Worm (Caenorhabditis elegans) whole organism, young adult: Measurements from ENCODE around the gene hipr-1.

ENCODE experiments used
- B0261.1 ChIP-seq: sonication (generic microtip); optimal IDR thresholded peaks from 2 replicates; lab custom pipeline; 2016; ENCODE audit warnings: mild to moderate bottlenecking, missing genetic modification characterization, moderate library complexity, missing compliant biosample characterization
- B0336.3 ChIP-seq: fragments of 200-800 bp; sonication (Bioruptor generic); IDR thresholded peaks from 2 replicates; pipeline ENCODE4 v1.3.6; 2022; ENCODE audit warnings: missing genetic modification characterization, missing compliant biosample characterization
- F23B12.7 ChIP-seq: sonication (generic microtip); optimal IDR thresholded peaks from 2 replicates; lab custom pipeline; 2017; ENCODE audit warnings: missing genetic modification characterization, mild to moderate bottlenecking, missing compliant biosample characterization, antibody characterized with exemption, moderate library complexity; ENCODE audit not compliant: insufficient read depth
- F39B2.1 ChIP-seq: fragments of 200-800 bp; sonication (Bioruptor generic); IDR thresholded peaks from 2 replicates; pipeline ENCODE4 v1.3.6; 2022; ENCODE audit warnings: missing genetic modification reagents, missing genetic modification characterization, missing compliant biosample characterization
- F49E8.2 ChIP-seq: sonication (generic microtip); optimal IDR thresholded peaks from 3 replicates; lab custom pipeline; 2017; ENCODE audit warnings: missing genetic modification characterization, mild to moderate bottlenecking, missing compliant biosample characterization, antibody characterized with exemption, moderate library complexity; ENCODE audit not compliant: insufficient read depth
- F55B11.4 ChIP-seq: sonication (generic microtip); optimal IDR thresholded peaks from 2 replicates; lab custom pipeline; 2016; ENCODE audit warnings: missing compliant biosample characterization, missing genetic modification characterization, borderline replicate concordance; ENCODE audit not compliant: insufficient read depth
- K12H6.12 ChIP-seq: fragments of 200-800 bp; sonication (Bioruptor generic); optimal IDR thresholded peaks from 2 replicates; lab custom pipeline; 2018; ENCODE audit warnings: mild to moderate bottlenecking, missing genetic modification characterization, missing compliant biosample characterization
- Y79H2A.3 ChIP-seq: fragments of 200-800 bp; sonication (Bioruptor generic); conservative IDR thresholded peaks from 2 replicates; pipeline ENCODE4 v1.3.6; 2022; ENCODE audit warnings: missing genetic modification reagents, missing genetic modification characterization, missing compliant biosample characterization
- aptf-2 ChIP-seq: fragments of 200-800 bp; sonication (Bioruptor generic); conservative IDR thresholded peaks from 2 replicates; pipeline ENCODE4 v1.3.6; 2022; ENCODE audit warnings: missing genetic modification reagents, missing genetic modification characterization, missing compliant biosample characterization
- attf-5 ChIP-seq: fragments of 200-800 bp; sonication (Bioruptor generic); optimal IDR thresholded peaks from 2 replicates; lab custom pipeline; 2018; ENCODE audit warnings: mild to moderate bottlenecking, missing genetic modification characterization, missing compliant biosample characterization
- attf-6 ChIP-seq: fragments of 200-800 bp; sonication (Bioruptor generic); IDR thresholded peaks from 2 replicates; pipeline ENCODE4 v1.3.6; 2022; ENCODE audit warnings: missing genetic modification reagents, missing genetic modification characterization, missing compliant biosample characterization
- cebp-2 ChIP-seq: fragments of 200-800 bp; sonication (Bioruptor generic); IDR thresholded peaks from 2 replicates; pipeline ENCODE4 v1.3.6; 2022; ENCODE audit warnings: missing genetic modification characterization, missing compliant biosample characterization
- ceh-100 ChIP-seq: fragments of 200-800 bp; sonication (Bioruptor generic); IDR thresholded peaks from 2 replicates; pipeline ENCODE4 v1.3.6; 2022; ENCODE audit warnings: missing genetic modification reagents, missing genetic modification characterization, missing compliant biosample characterization
- ceh-40 ChIP-seq: fragments of 200-800 bp; sonication (Bioruptor generic); IDR thresholded peaks from 2 replicates; pipeline ENCODE4 v1.3.6; 2022; ENCODE audit warnings: missing genetic modification characterization, missing compliant biosample characterization
- ceh-58 ChIP-seq: fragments of 200-800 bp; sonication (Bioruptor generic); IDR thresholded peaks from 2 replicates; pipeline ENCODE4 v1.3.6; 2022; ENCODE audit warnings: missing genetic modification characterization, missing compliant biosample characterization
- ceh-79 ChIP-seq: sonication (generic microtip); optimal IDR thresholded peaks from 2 replicates; lab custom pipeline; 2017; ENCODE audit warnings: mild to moderate bottlenecking, missing genetic modification characterization, missing compliant biosample characterization
- die-1 ChIP-seq: sonication (generic microtip); optimal IDR thresholded peaks from 2 replicates; lab custom pipeline; 2016; ENCODE audit warnings: missing genotype, mild to moderate bottlenecking, missing genetic modification characterization, missing compliant biosample characterization
- dpff-1 ChIP-seq: sonication (generic microtip); optimal IDR thresholded peaks from 2 replicates; lab custom pipeline; 2017; ENCODE audit warnings: mild to moderate bottlenecking, missing genetic modification characterization, missing compliant biosample characterization
- egrh-3 ChIP-seq: fragments of 200-800 bp; sonication (Bioruptor generic); IDR thresholded peaks from 2 replicates; pipeline ENCODE4 v1.3.6; 2022; ENCODE audit warnings: missing genetic modification reagents, missing genetic modification characterization, missing compliant biosample characterization
- fkh-3 ChIP-seq: sonication (generic microtip); optimal IDR thresholded peaks from 2 replicates; lab custom pipeline; 2016; ENCODE audit warnings: mild to moderate bottlenecking, missing genetic modification characterization, missing compliant biosample characterization
- him-1 ChIP-seq: sonication (generic microtip); optimal IDR thresholded peaks from 2 replicates; lab custom pipeline; 2016; ENCODE audit warnings: missing genotype, missing genetic modification reagents, missing genetic modification characterization, missing compliant biosample characterization
- hrde-1 ChIP-seq: sonication (generic microtip); optimal IDR thresholded peaks from 2 replicates; lab custom pipeline; 2016; ENCODE audit warnings: missing genetic modification characterization, mild to moderate bottlenecking, missing compliant biosample characterization, moderate library complexity, missing genotype, missing genetic modification reagents, borderline replicate concordance
- hsf-1 ChIP-seq: fragments of 200-800 bp; sonication (Bioruptor generic); IDR thresholded peaks from 2 replicates; pipeline ENCODE4 v1.3.6; 2022; ENCODE audit warnings: missing genetic modification reagents, missing genetic modification characterization, missing compliant biosample characterization
- let-526 ChIP-seq: fragments of 200-800 bp; sonication (Bioruptor generic); IDR thresholded peaks from 2 replicates; pipeline ENCODE4 v1.3.6; 2022; ENCODE audit warnings: missing genetic modification reagents, missing genetic modification characterization, missing compliant biosample characterization
- lin-26 ChIP-seq: fragments of 200-800 bp; sonication (Bioruptor generic); IDR thresholded peaks from 2 replicates; pipeline ENCODE4 v1.3.6; 2022; ENCODE audit warnings: missing genetic modification reagents, missing genetic modification characterization, missing compliant biosample characterization
- lin-54 ChIP-seq: fragments of 200-800 bp; sonication (Bioruptor generic); optimal IDR thresholded peaks from 2 replicates; lab custom pipeline; 2018; ENCODE audit warnings: mild to moderate bottlenecking, missing genetic modification characterization, missing compliant biosample characterization
- madf-10 ChIP-seq: sonication (generic microtip); optimal IDR thresholded peaks from 2 replicates; lab custom pipeline; 2016; ENCODE audit warnings: mild to moderate bottlenecking, missing genetic modification characterization, missing compliant biosample characterization
- madf-3 ChIP-seq: fragments of 200-800 bp; sonication (Bioruptor generic); IDR thresholded peaks from 2 replicates; pipeline ENCODE4 v1.3.6; 2022; ENCODE audit warnings: missing genetic modification reagents, missing genetic modification characterization, missing compliant biosample characterization
- mel-28 ChIP-seq: sonication (generic microtip); optimal IDR thresholded peaks from 2 replicates; lab custom pipeline; 2016; ENCODE audit warnings: borderline replicate concordance, mild to moderate bottlenecking, missing genetic modification characterization, missing compliant biosample characterization
- mxl-1 ChIP-seq: sonication (generic microtip); optimal IDR thresholded peaks from 2 replicates; lab custom pipeline; 2016; ENCODE audit warnings: missing genetic modification characterization, missing compliant biosample characterization
- nfya-2 ChIP-seq: fragments of 200-800 bp; sonication (Bioruptor generic); IDR thresholded peaks from 2 replicates; pipeline ENCODE4 v1.3.6; 2022; ENCODE audit warnings: missing genetic modification reagents, missing genetic modification characterization, missing compliant biosample characterization
- nhr-80 ChIP-seq: sonication (generic microtip); optimal IDR thresholded peaks from 2 replicates; lab custom pipeline; 2016; ENCODE audit warnings: missing genetic modification characterization, missing compliant biosample characterization
- pbrm-1 ChIP-seq: fragments of 200-800 bp; sonication (Bioruptor generic); IDR thresholded peaks from 2 replicates; pipeline ENCODE4 v1.3.6; 2022; ENCODE audit warnings: missing genetic modification reagents, missing genetic modification characterization, missing compliant biosample characterization
- pha-4 ChIP-seq: fragments of 150-350 bp; sonication (generic microtip); optimal IDR thresholded peaks from 2 replicates; lab custom pipeline; 2014; ENCODE audit warnings: missing biosample characterization, missing genetic modification reagents, missing genetic modification characterization
- snpc-4 ChIP-seq, 5 experiments: fragments of 150-350 bp in 1 of 5; sonication (generic microtip) in 4 of 5; optimal IDR thresholded peaks; 2 replicates each; lab custom pipeline; 2014 to 2018; ENCODE audit warnings: missing genetic modification characterization in 5 of 5, missing biosample characterization in 3 of 5, antibody characterized with exemption in 2 of 5, mild to moderate bottlenecking in 2 of 5, missing compliant biosample characterization in 2 of 5, missing genotype in 2 of 5, moderate library complexity in 2 of 5, missing genetic modification reagents in 1 of 5
- somi-1 ChIP-seq: fragments of 200-800 bp; sonication (Bioruptor generic); optimal IDR thresholded peaks from 2 replicates; lab custom pipeline; 2018; ENCODE audit warnings: mild to moderate bottlenecking, missing genetic modification characterization, missing compliant biosample characterization
- tlf-1 ChIP-seq: fragments of 200-800 bp; sonication (Bioruptor generic); optimal IDR thresholded peaks from 2 replicates; lab custom pipeline; 2018; ENCODE audit warnings: mild to moderate bottlenecking, missing genetic modification characterization, missing compliant biosample characterization
- ztf-18 ChIP-seq: sonication (generic microtip); optimal IDR thresholded peaks from 2 replicates; lab custom pipeline; 2016; ENCODE audit warnings: missing genotype, mild to moderate bottlenecking, missing genetic modification characterization, missing compliant biosample characterization
- ztf-25 ChIP-seq: fragments of 200-800 bp; sonication (Bioruptor generic); IDR thresholded peaks from 2 replicates; pipeline ENCODE4 v1.3.6; 2022; ENCODE audit warnings: missing genetic modification reagents, missing genetic modification characterization, missing compliant biosample characterization
- ztf-26 ChIP-seq: sonication (generic microtip); optimal IDR thresholded peaks from 2 replicates; lab custom pipeline; 2017; ENCODE audit warnings: missing genetic modification characterization, missing compliant biosample characterization

Gene hipr-1

DNA sequence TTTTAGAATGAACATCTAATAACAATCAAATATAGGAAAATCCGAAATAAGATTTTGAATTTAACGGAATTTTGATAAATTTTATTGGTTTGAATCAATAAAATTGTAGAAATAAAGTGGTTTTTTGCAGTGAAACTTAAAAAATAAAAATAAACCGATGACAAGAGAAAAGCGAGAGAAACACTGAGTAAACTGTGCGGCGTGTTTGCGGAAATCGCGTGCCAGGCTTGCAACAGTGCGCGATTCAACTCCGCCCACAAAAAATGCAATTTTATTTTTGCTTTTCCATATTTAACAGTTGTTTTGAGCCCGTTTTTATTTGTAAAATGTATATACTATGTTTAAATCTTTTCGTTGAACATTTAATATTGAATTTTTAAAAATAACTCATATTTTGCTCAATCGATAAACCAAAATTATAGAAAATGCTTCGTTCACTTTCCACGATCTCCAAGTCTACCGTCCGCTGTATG is 47.9 kb downstream of the hipr-1 start, which contains the start of gene mtss-1 (continued):
- TF ChIP-seq F49E8.2: peak; percentile 9
- TF ChIP-seq him-1 (tag; lab: Kevin White, UChicago): no peak
- no peak for TF ChIP-seq egrh-3
- peak; percentile 30 for TF ChIP-seq lin-54 (GFP tag; lab: Kevin White, UChicago)
- no peak for TF ChIP-seq ceh-40 (GFP tag; lab: Robert Waterston, UW)
- TF ChIP-seq dpff-1 (tag; lab: Kevin White, UChicago): no peak
- TF ChIP-seq madf-3: no peak
- no peak for TF ChIP-seq K12H6.12 (tag; lab: Kevin White, UChicago)
- TF ChIP-seq fkh-3 (tag; lab: Kevin White, UChicago): no peak
- no peak for TF ChIP-seq F55B11.4 (tag; lab: Kevin White, UChicago)
- TF ChIP-seq lin-26: no peak
- peak; percentile 3 for TF ChIP-seq snpc-4 (GFP tag; optimal IDR thresholded peaks at IDR 0.05; lab: Kevin White, UChicago)
- TF ChIP-seq snpc-4 (tag; optimal IDR thresholded peaks at IDR 0.05; lab: Kevin White, UChicago): peak in 2 of 4 experiments; percentile 33 to 53
- TF ChIP-seq nhr-80 (tag; lab: Kevin White, UChicago): peak; percentile 27
- TF ChIP-seq die-1 (tag; lab: Kevin White, UChicago): no peak
- no peak for TF ChIP-seq madf-10 (tag; lab: Kevin White, UChicago)
- peak; percentile 29; the same call in 1 of the 2 replicates for TF ChIP-seq pbrm-1 (GFP tag; lab: Robert Waterston, UW)
- TF ChIP-seq ceh-100 (GFP tag; lab: Robert Waterston, UW): no peak
- peak; percentile 61 for TF ChIP-seq ztf-18 (tag; lab: Kevin White, UChicago)
- TF ChIP-seq hsf-1: no peak
- no peak for TF ChIP-seq cebp-2 (GFP tag; lab: Robert Waterston, UW)
- no peak for TF ChIP-seq somi-1 (GFP tag; lab: Kevin White, UChicago)
- no peak for TF ChIP-seq attf-6
- peak; percentile 36 for TF ChIP-seq F23B12.7 (tag; lab: Kevin White, UChicago)
- TF ChIP-seq nfya-2 (GFP tag; lab: Robert Waterston, UW): no peak
- no peak for TF ChIP-seq F39B2.1
- no peak for TF ChIP-seq mel-28 (tag; lab: Kevin White, UChicago)
- TF ChIP-seq pha-4 (tag; lab: Kevin White, UChicago): no peak
- no peak for TF ChIP-seq ceh-79 (tag; lab: Kevin White, UChicago)
- no peak for TF ChIP-seq ztf-26 (tag; lab: Kevin White, UChicago)
- TF ChIP-seq B0261.1 (tag; lab: Kevin White, UChicago): no peak
- TF ChIP-seq attf-5: peak; percentile 37
- TF ChIP-seq hrde-1 (tag; lab: Kevin White, UChicago): no peak
- no peak for TF ChIP-seq ztf-25
- no peak for TF ChIP-seq ceh-58
- TF ChIP-seq mxl-1: no peak
- TF ChIP-seq tlf-1 (GFP tag; lab: Kevin White, UChicago): no peak
- TF ChIP-seq Y79H2A.3 (GFP tag; lab: Robert Waterston, UW): no peak
- TF ChIP-seq B0336.3: no peak
- TF ChIP-seq aptf-2: no peak
- no peak for TF ChIP-seq let-526 (GFP tag; lab: Robert Waterston, UW)
